Fruit fly (Drosophila melanogaster): ENCODE measurements around the gene Ca-alpha1T.

The Ca-alpha1T gene

dm6 chrX:6151919-6152318 is 40.4 kb downstream of the Ca-alpha1T start (continued):
- no peak for TF ChIP-seq CG8924 (tag; optimal IDR thresholded peaks at IDR 0.05)
- no peak for TF ChIP-seq Med (GFP tag)
- TF ChIP-seq CG6175 (GFP tag; IDR thresholded peaks at IDR 0.05), result no peak
- no peak for TF ChIP-seq zen (tag; optimal IDR thresholded peaks at IDR 0.05)
- no peak for TF ChIP-seq Dll (GFP tag; IDR thresholded peaks at IDR 0.05; ENCODE audit: partially characterized antibody)
- TF ChIP-seq ttk (GFP tag; IDR thresholded peaks at IDR 0.05), result 0 out of 2 replicates have a peak, but pooled peaks have one; percentile 18
- TF ChIP-seq slbo (GFP tag; IDR thresholded peaks at IDR 0.05), result 0 out of 2 replicates have a peak, but pooled peaks have one; percentile 13
- no peak for TF ChIP-seq Taf1 (GFP tag; IDR thresholded peaks at IDR 0.05)
- TF ChIP-seq klu (GFP tag; IDR thresholded peaks at IDR 0.05), result no peak
- no peak for TF ChIP-seq CG13287 (GFP tag; IDR thresholded peaks at IDR 0.05; ENCODE audit: partially characterized antibody)
- TF ChIP-seq slou (GFP tag; optimal IDR thresholded peaks at IDR 0.05), result no peak
- no peak for TF ChIP-seq CG4730 (GFP tag; IDR thresholded peaks at IDR 0.05)
- TF ChIP-seq CG4424 (GFP tag; optimal IDR thresholded peaks at IDR 0.05), result peak; percentile 5
- TF ChIP-seq caup (GFP tag; optimal IDR thresholded peaks at IDR 0.05; ENCODE audit: severe bottlenecking), result peak; percentile 3
- TF ChIP-seq CG42726 (GFP tag; IDR thresholded peaks at IDR 0.05; ENCODE audit: partially characterized antibody), result no peak
- no peak for TF ChIP-seq CG2116 (GFP tag; optimal IDR thresholded peaks at IDR 0.05)
- TF ChIP-seq CG7987 (GFP tag; optimal IDR thresholded peaks at IDR 0.05), result no peak
- no peak for TF ChIP-seq vfl (GFP tag; optimal IDR thresholded peaks at IDR 0.05)
- TF ChIP-seq CG2202 (tag; optimal IDR thresholded peaks at IDR 0.05), result no peak
- no peak for TF ChIP-seq Gug (GFP tag; IDR thresholded peaks at IDR 0.05)
- TF ChIP-seq Hmr (GFP tag; optimal IDR thresholded peaks at IDR 0.05), result peak; percentile 31
- no peak for TF ChIP-seq HLH3B (GFP tag; IDR thresholded peaks at IDR 0.05)
- TF ChIP-seq CG13296 (GFP tag; optimal IDR thresholded peaks at IDR 0.05), result peak; percentile 14
- no peak for TF ChIP-seq dimm (GFP tag; IDR thresholded peaks at IDR 0.05)
- no peak for TF ChIP-seq CG6654 (GFP tag; optimal IDR thresholded peaks at IDR 0.05)
- TF ChIP-seq hb (GFP tag; IDR thresholded peaks at IDR 0.05; ENCODE audit: partially characterized antibody), result no peak
- TF ChIP-seq zfh2 (GFP tag; optimal IDR thresholded peaks at IDR 0.05), result no peak
- no peak for TF ChIP-seq CG13775 (GFP tag; optimal IDR thresholded peaks at IDR 0.05)
- TF ChIP-seq CG7839 (tag; optimal IDR thresholded peaks at IDR 0.05), result peak; percentile 4
- TF ChIP-seq sug (tag; optimal IDR thresholded peaks at IDR 0.05), result no peak
- no peak for TF ChIP-seq ab (GFP tag; optimal IDR thresholded peaks at IDR 0.05)
- TF ChIP-seq CG10267 (tag; optimal IDR thresholded peaks at IDR 0.05), result no peak
- TF ChIP-seq prd (optimal IDR thresholded peaks at IDR 0.05), result no peak
- TF ChIP-seq prd (GFP tag; IDR thresholded peaks at IDR 0.05), result peak; percentile 50; the same call in 1 of the 3 replicates
- peak; percentile 36; the same call in 1 of the 2 replicates for TF ChIP-seq Ada2b (GFP tag; IDR thresholded peaks at IDR 0.05)
- TF ChIP-seq dpn (GFP tag; optimal IDR thresholded peaks at IDR 0.05), result no peak
- TF ChIP-seq Eip74EF (GFP tag; optimal IDR thresholded peaks at IDR 0.05), result no peak
- no peak for TF ChIP-seq crc (GFP tag; optimal IDR thresholded peaks at IDR 0.05)
- no peak for TF ChIP-seq HLH54F (GFP tag; optimal IDR thresholded peaks at IDR 0.05)
- TF ChIP-seq Vsx1 (GFP tag; optimal IDR thresholded peaks at IDR 0.05), result no peak
- TF ChIP-seq CG34422 (GFP tag; IDR thresholded peaks at IDR 0.05), result 0 out of 3 replicates have a peak, but pooled peaks have one; percentile 13
- TF ChIP-seq nerfin-2 (GFP tag; IDR thresholded peaks at IDR 0.05; ENCODE audit: partially characterized antibody), result no peak
- peak; percentile 45; the same call in 1 of the 3 replicates for TF ChIP-seq dysf (GFP tag; IDR thresholded peaks at IDR 0.05)
- TF ChIP-seq CG3995 (GFP tag; optimal IDR thresholded peaks at IDR 0.05), result no peak
- no peak for TF ChIP-seq CG7372 (GFP tag; IDR thresholded peaks at IDR 0.05)
- no peak for TF ChIP-seq H2.0 (GFP tag; IDR thresholded peaks at IDR 0.05)
- no peak for TF ChIP-seq CG32767 (GFP tag; IDR thresholded peaks at IDR 0.05)
- TF ChIP-seq Atf6 (GFP tag; IDR thresholded peaks at IDR 0.05), result 0 out of 2 replicates have a peak, but pooled peaks have one; percentile 16
- no peak for TF ChIP-seq D19B (GFP tag; optimal IDR thresholded peaks at IDR 0.05)
- peak; percentile 40 for TF ChIP-seq dmrt99B (tag; optimal IDR thresholded peaks at IDR 0.05)
- TF ChIP-seq sim (GFP tag; IDR thresholded peaks at IDR 0.05), result no peak

All from whole organism, embryonic.